Worm (Caenorhabditis elegans) whole organism, L2 larva: ENCODE measurements around the gene npax-2.

ENCODE experiments used
- mdl-1 ChIP-seq, 2 experiments: fragments of 150-350 bp in 1 of 2; sonication (generic microtip) in 1 of 2; optimal IDR thresholded peaks; 2 replicates each; lab custom pipeline; 2017; ENCODE audit warnings: missing biosample characterization in 2 of 2, missing genetic modification characterization in 2 of 2
- snpc-4 ChIP-seq: fragments of 150-350 bp; optimal IDR thresholded peaks from 2 replicates; lab custom pipeline; 2014; ENCODE audit warnings: missing biosample characterization, missing genetic modification characterization
- unc-39 ChIP-seq: fragments of 150-350 bp; optimal IDR thresholded peaks from 2 replicates; lab custom pipeline; 2014; ENCODE audit warnings: missing biosample characterization, missing genetic modification characterization

ce11 chrX:2157855-2158254, 7.9 kb upstream of the npax-2 start:
- TF ChIP-seq unc-39, result no peak
- TF ChIP-seq mdl-1 (tag; optimal IDR thresholded peaks at IDR 0.05; lab: Kevin White, UChicago), result no peak
- TF ChIP-seq snpc-4, result no peak
